Worm (Caenorhabditis elegans): ENCODE data around the gene grsp-3.

- no peak for TF ChIP-seq unc-62 (GFP tag; optimal IDR thresholded peaks at IDR 0.05)
- TF ChIP-seq ztf-11 (tag; optimal IDR thresholded peaks at IDR 0.05) = no peak
- no peak for TF ChIP-seq mab-5 (tag; optimal IDR thresholded peaks at IDR 0.05)
- no peak for TF ChIP-seq mep-1 (tag; optimal IDR thresholded peaks at IDR 0.05)
Observed at ce11 chrIV:7147722-7148121, 16.0 kb upstream of the grsp-3 start.
